Fruit fly (Drosophila melanogaster) whole organism, embryonic: Measurements from ENCODE around the gene CG32371.
A peak's percentile ranks its signal among the peaks of the same experiment; 100 is the strongest.

Experiments
- CG11085 ChIP-seq: fragments of 200-800 bp; sonication (Bioruptor generic); IDR thresholded peaks from 2 replicates; pipeline ENCODE4 v1.3.6; 2022; ENCODE audit warnings: missing biosample characterization, missing genetic modification characterization
- CG13424 ChIP-seq: fragments of 200-800 bp; sonication (Bioruptor generic); optimal IDR thresholded peaks from 2 replicates; lab custom pipeline; 2019; ENCODE audit warnings: missing biosample characterization, mild to moderate bottlenecking, missing genetic modification characterization, moderate library complexity
- CG13624 ChIP-seq: fragments of 200-800 bp; sonication (Bioruptor generic); optimal IDR thresholded peaks from 2 replicates; lab custom pipeline; 2016; ENCODE audit warnings: missing biosample characterization, missing genetic modification characterization
- CG1647 ChIP-seq: fragments of 200-800 bp; sonication (Bioruptor generic); optimal IDR thresholded peaks from 3 replicates; lab custom pipeline; 2016; ENCODE audit warnings: missing biosample characterization, missing genetic modification characterization
- CG17359 ChIP-seq: fragments of 200-800 bp; sonication (Bioruptor generic); optimal IDR thresholded peaks from 3 replicates; lab custom pipeline; 2018; ENCODE audit warnings: missing biosample characterization, mild to moderate bottlenecking, missing genetic modification characterization, moderate library complexity
- CG17612 ChIP-seq: fragments of 200-800 bp; sonication (Bioruptor generic); IDR thresholded peaks from 2 replicates; pipeline ENCODE4 v1.3.6; 2022; ENCODE audit warnings: missing biosample characterization, missing genetic modification characterization
- CG2199 ChIP-seq: fragments of 200-800 bp; sonication (Bioruptor generic); IDR thresholded peaks from 3 replicates; pipeline ENCODE4 v1.3.6; 2022; ENCODE audit warnings: missing biosample characterization, missing genetic modification characterization
- CG30403 ChIP-seq: fragments of 200-800 bp; sonication (Bioruptor generic); optimal IDR thresholded peaks from 3 replicates; lab custom pipeline; 2016; ENCODE audit warnings: missing biosample characterization, missing genetic modification characterization
- CG32532 ChIP-seq: fragments of 200-800 bp; sonication (Bioruptor generic); IDR thresholded peaks from 2 replicates; pipeline ENCODE4 v1.3.6; 2022; ENCODE audit warnings: missing biosample characterization, missing genetic modification characterization
- CG34376 ChIP-seq: fragments of 200-800 bp; sonication (Bioruptor generic); optimal IDR thresholded peaks from 2 replicates; lab custom pipeline; 2018; ENCODE audit warnings: missing biosample characterization, mild to moderate bottlenecking, missing genetic modification characterization
- CG3838 ChIP-seq: fragments of 200-800 bp; sonication (Bioruptor generic); optimal IDR thresholded peaks from 3 replicates; lab custom pipeline; 2016; ENCODE audit warnings: missing biosample characterization, missing genetic modification characterization
- CG4328 ChIP-seq: fragments of 200-800 bp; sonication (Bioruptor generic); optimal IDR thresholded peaks from 3 replicates; lab custom pipeline; 2017; ENCODE audit warnings: missing biosample characterization, missing genetic modification reagents, missing genetic modification characterization
- CG7786 ChIP-seq: fragments of 200-800 bp; sonication (Bioruptor generic); optimal IDR thresholded peaks from 2 replicates; lab custom pipeline; 2016; ENCODE audit warnings: missing biosample characterization, missing genetic modification characterization
- CG8290 ChIP-seq, 3 experiments: fragments of 200-800 bp; sonication (Bioruptor generic); optimal IDR thresholded peaks; 2 replicates each; lab custom pipeline; 2016 to 2019; ENCODE audit warnings: missing biosample characterization in 3 of 3, missing genetic modification characterization in 3 of 3, mild to moderate bottlenecking in 2 of 3, moderate library complexity in 1 of 3
- CG8359 ChIP-seq: fragments of 200-800 bp; sonication (Bioruptor generic); optimal IDR thresholded peaks from 2 replicates; lab custom pipeline; 2017; ENCODE audit warnings: missing biosample characterization, mild to moderate bottlenecking, missing genetic modification characterization, borderline replicate concordance
- CG8924 ChIP-seq: fragments of 200-800 bp; optimal IDR thresholded peaks from 3 replicates; lab custom pipeline; 2019; ENCODE audit warnings: missing biosample characterization, mild to moderate bottlenecking, missing genetic modification characterization, moderate library complexity
- CG9215 ChIP-seq: fragments of 200-800 bp; sonication (Bioruptor generic); IDR thresholded peaks from 2 replicates; pipeline ENCODE4 v1.3.6; 2022; ENCODE audit warnings: missing biosample characterization, missing genetic modification characterization
- Dip2 ChIP-seq: fragments of 200-800 bp; sonication (Bioruptor generic); IDR thresholded peaks from 2 replicates; pipeline ENCODE4 v1.3.6; 2022; ENCODE audit warnings: missing biosample characterization, missing genetic modification characterization
- Drgx ChIP-seq: fragments of 200-800 bp; sonication (Bioruptor generic); IDR thresholded peaks from 2 replicates; pipeline ENCODE4 v1.3.6; 2022; ENCODE audit warnings: missing biosample characterization, missing genetic modification characterization
- E2f2 ChIP-seq: fragments of 200-800 bp; sonication (Bioruptor generic); IDR thresholded peaks from 2 replicates; pipeline ENCODE4 v1.3.6; 2022; ENCODE audit warnings: missing biosample characterization, missing genetic modification characterization
- H2.0 ChIP-seq: fragments of 200-800 bp; sonication (Bioruptor generic); IDR thresholded peaks from 2 replicates; pipeline ENCODE4 v1.3.6; 2022; ENCODE audit warnings: missing biosample characterization, missing genetic modification characterization
- HLH54F ChIP-seq: fragments of 200-800 bp; sonication (Bioruptor generic); optimal IDR thresholded peaks from 3 replicates; lab custom pipeline; 2016; ENCODE audit warnings: missing biosample characterization, missing genetic modification characterization
- MBD-R2 ChIP-seq: fragments of 200-800 bp; sonication (Bioruptor generic); IDR thresholded peaks from 2 replicates; pipeline ENCODE4 v1.3.6; 2022; ENCODE audit warnings: missing biosample characterization, missing genetic modification characterization
- Med ChIP-seq: fragments of 200-800 bp; sonication (Bioruptor generic); peaks from one replicate; lab custom pipeline; 2016; ENCODE audit warnings: missing biosample characterization, missing genetic modification characterization, mild to moderate bottlenecking, inconsistent platforms, moderate library complexity
- Pdp1 ChIP-seq, 2 experiments: fragments of 200-800 bp; sonication (Bioruptor generic); optimal IDR thresholded peaks; 3 replicates each; lab custom pipeline; 2016; ENCODE audit warnings: missing biosample characterization in 2 of 2, missing genetic modification characterization in 2 of 2, mild to moderate bottlenecking in 1 of 2, moderate library complexity in 1 of 2
- Rfx ChIP-seq: fragments of 200-800 bp; sonication (Bioruptor generic); IDR thresholded peaks from 2 replicates; pipeline ENCODE4 v1.3.6; 2022; ENCODE audit warnings: missing biosample characterization, missing genetic modification characterization
- Sry-δ ChIP-seq: fragments of 200-800 bp; sonication (Bioruptor generic); optimal IDR thresholded peaks from 2 replicates; lab custom pipeline; 2016; ENCODE audit warnings: missing biosample characterization, missing genetic modification characterization
- Trl ChIP-seq, 3 experiments: fragments of >200 bp in 2 of 3; fragments of 200-800 bp in 1 of 3; sonication (Bioruptor generic) in 1 of 3; optimal IDR thresholded peaks; 2 replicates in 1 of 3; 3 replicates in 2 of 3; lab custom pipeline; 2016 to 2017; ENCODE audit warnings: missing biosample characterization in 1 of 3, missing genetic modification characterization in 1 of 3
- aop ChIP-seq: fragments of 200-800 bp; sonication (Bioruptor generic); IDR thresholded peaks from 2 replicates; pipeline ENCODE4 v1.3.6; 2022; ENCODE audit warnings: missing biosample characterization, missing genetic modification characterization
- cato ChIP-seq: fragments of 200-800 bp; sonication (Bioruptor generic); optimal IDR thresholded peaks from 2 replicates; lab custom pipeline; 2016; ENCODE audit warnings: missing biosample characterization, missing genetic modification characterization, borderline replicate concordance
- cg ChIP-seq: fragments of 200-800 bp; sonication (Bioruptor generic); optimal IDR thresholded peaks from 3 replicates; lab custom pipeline; 2019; ENCODE audit warnings: missing biosample characterization, mild to moderate bottlenecking, missing genetic modification characterization, moderate library complexity
- chif ChIP-seq, 2 experiments: fragments of 200-800 bp; sonication (Bioruptor generic); optimal IDR thresholded peaks; 3 replicates each; lab custom pipeline; 2016; ENCODE audit warnings: missing biosample characterization in 2 of 2, missing genetic modification characterization in 2 of 2
- chinmo ChIP-seq: fragments of 200-800 bp; sonication (Bioruptor generic); IDR thresholded peaks from 4 replicates; pipeline ENCODE4 v1.3.6; 2022; ENCODE audit warnings: missing biosample characterization, missing genetic modification characterization; ENCODE audit not compliant: partially characterized antibody
- chm ChIP-seq: fragments of 200-800 bp; sonication (Bioruptor generic); IDR thresholded peaks from 2 replicates; pipeline ENCODE4 v1.3.6; 2022; ENCODE audit warnings: missing biosample characterization, missing genetic modification characterization
- chn ChIP-seq: fragments of 200-800 bp; sonication (Bioruptor generic); optimal IDR thresholded peaks from 2 replicates; lab custom pipeline; 2016; ENCODE audit warnings: missing biosample characterization, missing genetic modification characterization
- corto ChIP-seq: fragments of 200-800 bp; sonication (Bioruptor generic); optimal IDR thresholded peaks from 2 replicates; lab custom pipeline; 2016; ENCODE audit warnings: missing biosample characterization, mild to moderate bottlenecking, missing genetic modification characterization, moderate library complexity
- dmrt11E ChIP-seq: fragments of 200-800 bp; sonication (Bioruptor generic); optimal IDR thresholded peaks from 3 replicates; lab custom pipeline; 2018; ENCODE audit warnings: missing biosample characterization, mild to moderate bottlenecking, missing genetic modification characterization, moderate library complexity
- en ChIP-seq: fragments of 200-800 bp; sonication (Bioruptor generic); optimal IDR thresholded peaks from 2 replicates; lab custom pipeline; 2016; ENCODE audit warnings: missing biosample characterization, missing genetic modification characterization
- eyg ChIP-seq: fragments of 200-800 bp; sonication (Bioruptor generic); optimal IDR thresholded peaks from 3 replicates; lab custom pipeline; 2016; ENCODE audit warnings: missing biosample characterization, missing genetic modification characterization
- lmd ChIP-seq: fragments of 200-800 bp; sonication (Bioruptor generic); IDR thresholded peaks from 2 replicates; pipeline ENCODE4 v1.3.6; 2022; ENCODE audit warnings: missing biosample characterization, missing genetic modification characterization
- pita ChIP-seq: fragments of 200-800 bp; sonication (Bioruptor generic); optimal IDR thresholded peaks from 2 replicates; lab custom pipeline; 2017; ENCODE audit warnings: missing biosample characterization, mild to moderate bottlenecking, missing genetic modification characterization
- scrt ChIP-seq: fragments of 200-800 bp; sonication (Bioruptor generic); optimal IDR thresholded peaks from 2 replicates; lab custom pipeline; 2018; ENCODE audit warnings: missing biosample characterization, mild to moderate bottlenecking, missing genetic modification characterization, moderate library complexity
- sens ChIP-seq: fragments of 200-800 bp; sonication (Bioruptor generic); peaks from one replicate; lab custom pipeline; 2016; ENCODE audit warnings: missing biosample characterization, missing genetic modification characterization
- sr ChIP-seq: fragments of 200-800 bp; sonication (Bioruptor generic); IDR thresholded peaks from 3 replicates; pipeline ENCODE4 v1.3.6; 2022; ENCODE audit warnings: missing biosample characterization, missing genetic modification characterization
- trem ChIP-seq: fragments of 200-800 bp; optimal IDR thresholded peaks from 3 replicates; lab custom pipeline; 2019; ENCODE audit warnings: missing biosample characterization, mild to moderate bottlenecking, missing genetic modification characterization, moderate library complexity
- z ChIP-seq: fragments of 200-800 bp; sonication (Bioruptor generic); IDR thresholded peaks from 3 replicates; pipeline ENCODE4 v1.3.6; 2022; ENCODE audit warnings: missing biosample characterization, missing genetic modification characterization

CG32371 gene

dm6 chr3L:7772160-7772798 is 4.1 kb upstream of the CG32371 start:
- peak; percentile 17 for TF ChIP-seq cg (GFP tag; lab: Kevin White, UChicago)
- peak; percentile 22 for TF ChIP-seq Trl (optimal IDR thresholded peaks at IDR 0.05; lab: Kevin White, UChicago)
- TF ChIP-seq Trl (GFP tag; optimal IDR thresholded peaks at IDR 0.05; lab: Kevin White, UChicago), result no peak
- no peak for TF ChIP-seq en (GFP tag; lab: Kevin White, UChicago)
- no peak for TF ChIP-seq CG34376
- TF ChIP-seq chinmo (GFP tag; lab: Robert Waterston, UW), result 0 out of 4 replicates have a peak, but pooled peaks have one; percentile 21

- TF ChIP-seq dmrt11E (tag; lab: Kevin White, UChicago), result no peak
- TF ChIP-seq CG11085 (GFP tag; lab: Robert Waterston, UW), result 0 out of 2 replicates have a peak, but pooled peaks have one; percentile 29
- TF ChIP-seq CG13424 (tag; lab: Kevin White, UChicago), result no peak
- TF ChIP-seq z (GFP tag; lab: Robert Waterston, UW), result no peak
- TF ChIP-seq CG7786 (GFP tag; lab: Kevin White, UChicago), result no peak
- no peak for TF ChIP-seq chm
- peak; percentile 83 for TF ChIP-seq Med (GFP tag; lab: Kevin White, UChicago)
- TF ChIP-seq CG8290 (GFP tag; optimal IDR thresholded peaks at IDR 0.05; lab: Kevin White, UChicago), result no peak
- no peak for TF ChIP-seq CG8290 (tag; optimal IDR thresholded peaks at IDR 0.05; lab: Kevin White, UChicago)
- TF ChIP-seq Pdp1 (GFP tag; optimal IDR thresholded peaks at IDR 0.05; lab: Kevin White, UChicago), result no peak
- TF ChIP-seq eyg (GFP tag; lab: Kevin White, UChicago), result no peak
- TF ChIP-seq aop, result no peak
- TF ChIP-seq cato (GFP tag; lab: Kevin White, UChicago), result no peak
- TF ChIP-seq HLH54F (GFP tag; lab: Kevin White, UChicago), result peak; percentile 19
- TF ChIP-seq pita (GFP tag; lab: Kevin White, UChicago), result no peak
- TF ChIP-seq MBD-R2 (GFP tag; lab: Robert Waterston, UW), result 0 out of 2 replicates have a peak, but pooled peaks have one; percentile 17
- TF ChIP-seq H2.0 (GFP tag; lab: Robert Waterston, UW), result no peak
- TF ChIP-seq CG2199 (GFP tag; lab: Robert Waterston, UW), result no peak
- no peak for TF ChIP-seq Dip2 (GFP tag; lab: Robert Waterston, UW)
- TF ChIP-seq E2f2, result no peak
- TF ChIP-seq CG17359, result no peak
- no peak for TF ChIP-seq CG8924 (tag; lab: Kevin White, UChicago)
- no peak for TF ChIP-seq CG3838 (GFP tag; lab: Kevin White, UChicago)
- no peak for TF ChIP-seq CG1647 (GFP tag; lab: Kevin White, UChicago)
- TF ChIP-seq Drgx (GFP tag; lab: Robert Waterston, UW), result no peak
- TF ChIP-seq CG4328 (GFP tag; lab: Kevin White, UChicago), result no peak
- no peak for TF ChIP-seq scrt (GFP tag; lab: Kevin White, UChicago)
- peak; percentile 69 for TF ChIP-seq Rfx (GFP tag; lab: Robert Waterston, UW)
- peak; percentile 76 for TF ChIP-seq sens (GFP tag; lab: Kevin White, UChicago)
- peak; percentile 64; the same call in 1 of the 2 replicates for TF ChIP-seq CG32532 (GFP tag; lab: Robert Waterston, UW)
- peak; percentile 8 for TF ChIP-seq CG30403
- TF ChIP-seq sr (GFP tag; lab: Robert Waterston, UW), result no peak
- no peak for TF ChIP-seq CG8359 (GFP tag; lab: Kevin White, UChicago)
- TF ChIP-seq lmd (GFP tag; lab: Robert Waterston, UW), result peak; percentile 39; the same call in 1 of the 2 replicates
- TF ChIP-seq chn (GFP tag; lab: Kevin White, UChicago), result no peak
- peak; percentile 18 for TF ChIP-seq CG13624
- no peak for TF ChIP-seq corto
- TF ChIP-seq chif (GFP tag; optimal IDR thresholded peaks at IDR 0.05; lab: Kevin White, UChicago), result no peak
- no peak for TF ChIP-seq trem (tag; lab: Kevin White, UChicago)
- TF ChIP-seq Sry-δ (GFP tag; lab: Kevin White, UChicago), result no peak
- TF ChIP-seq CG17612 (GFP tag; lab: Robert Waterston, UW), result no peak
- no peak; the same call in 1 of the 2 replicates for TF ChIP-seq CG9215 (GFP tag; lab: Robert Waterston, UW)
Measured at dm6 chr3L:7759835-7760780, 8.0 kb downstream of the CG32371 start, which contains the start of gene Hn. Gene Hn (plus strand): TSS chr3L:7760453.
